Fruit fly (Drosophila melanogaster) whole organism, embryonic: Measurements from ENCODE around the gene CG15814.

ENCODE experiments used
- CG1024 ChIP-seq: fragments of 200-800 bp; sonication (Bioruptor generic); IDR thresholded peaks from 2 replicates; pipeline ENCODE4 v1.3.6; 2022; ENCODE audit warnings: missing biosample characterization, missing genetic modification characterization
- CG10366 ChIP-seq: fragments of 200-800 bp; sonication (Bioruptor generic); IDR thresholded peaks from 2 replicates; pipeline ENCODE4 v1.3.6; 2022; ENCODE audit warnings: missing biosample characterization, missing genetic modification characterization
- CG11398 ChIP-seq: fragments of 200-800 bp; sonication (Bioruptor generic); optimal IDR thresholded peaks from 2 replicates; lab custom pipeline; 2016; ENCODE audit warnings: missing biosample characterization, missing genetic modification characterization
- CG11723 ChIP-seq: fragments of 200-800 bp; sonication (Bioruptor generic); optimal IDR thresholded peaks from 2 replicates; lab custom pipeline; 2017; ENCODE audit warnings: missing biosample characterization, mild to moderate bottlenecking, missing genetic modification characterization
- CG13296 ChIP-seq: fragments of 200-800 bp; sonication (Bioruptor generic); optimal IDR thresholded peaks from 3 replicates; lab custom pipeline; 2018; ENCODE audit warnings: missing biosample characterization, mild to moderate bottlenecking, missing genetic modification characterization
- CG13775 ChIP-seq: fragments of 200-800 bp; sonication (Bioruptor generic); optimal IDR thresholded peaks from 3 replicates; lab custom pipeline; 2017; ENCODE audit warnings: missing biosample characterization, mild to moderate bottlenecking, missing genetic modification characterization
- CG15514 ChIP-seq: fragments of 200-800 bp; sonication (Bioruptor generic); optimal IDR thresholded peaks from 3 replicates; lab custom pipeline; 2017; ENCODE audit warnings: missing biosample characterization, missing genetic modification characterization, mild to moderate bottlenecking, moderate library complexity, missing genetic modification reagents
- CG1647 ChIP-seq: fragments of 200-800 bp; sonication (Bioruptor generic); optimal IDR thresholded peaks from 3 replicates; lab custom pipeline; 2016; ENCODE audit warnings: missing biosample characterization, missing genetic modification characterization
- CG16863 ChIP-seq: fragments of 200-800 bp; sonication (Bioruptor generic); optimal IDR thresholded peaks from 3 replicates; lab custom pipeline; 2016; ENCODE audit warnings: missing biosample characterization, missing genetic modification characterization
- CG17359 ChIP-seq: fragments of 200-800 bp; sonication (Bioruptor generic); optimal IDR thresholded peaks from 3 replicates; lab custom pipeline; 2018; ENCODE audit warnings: missing biosample characterization, mild to moderate bottlenecking, missing genetic modification characterization, moderate library complexity
- CG2889 ChIP-seq: fragments of 200-800 bp; sonication (Bioruptor generic); IDR thresholded peaks from 3 replicates; pipeline ENCODE4 v1.3.6; 2022; ENCODE audit warnings: missing biosample characterization, missing genetic modification characterization
- CG30020 ChIP-seq: fragments of 200-800 bp; optimal IDR thresholded peaks from 2 replicates; lab custom pipeline; 2019; ENCODE audit warnings: missing biosample characterization, mild to moderate bottlenecking, missing genetic modification characterization, moderate library complexity
- CG31365 ChIP-seq: fragments of 200-800 bp; sonication (Bioruptor generic); optimal IDR thresholded peaks from 2 replicates; lab custom pipeline; 2018; ENCODE audit warnings: missing biosample characterization, mild to moderate bottlenecking, missing genetic modification characterization
- CG3163 ChIP-seq: fragments of 200-800 bp; sonication (Bioruptor generic); optimal IDR thresholded peaks from 3 replicates; lab custom pipeline; 2016; ENCODE audit warnings: missing biosample characterization, missing genetic modification characterization
- CG4707 ChIP-seq: fragments of 200-800 bp; sonication (Bioruptor generic); optimal IDR thresholded peaks from 2 replicates; lab custom pipeline; 2018; ENCODE audit warnings: missing biosample characterization, mild to moderate bottlenecking, missing genetic modification characterization, moderate library complexity
- CG5953 ChIP-seq: fragments of 200-800 bp; sonication (Bioruptor generic); IDR thresholded peaks from 2 replicates; pipeline ENCODE4 v1.3.6; 2022; ENCODE audit warnings: missing biosample characterization, missing genetic modification characterization
- CkIIα-i1 ChIP-seq: fragments of 200-800 bp; sonication (Bioruptor generic); IDR thresholded peaks from 2 replicates; pipeline ENCODE4 v1.3.6; 2022; ENCODE audit warnings: missing biosample characterization, missing genetic modification characterization
- CoRest ChIP-seq: fragments of 200-800 bp; sonication (Bioruptor generic); optimal IDR thresholded peaks from 3 replicates; lab custom pipeline; 2018; ENCODE audit warnings: missing biosample characterization, mild to moderate bottlenecking, missing genetic modification characterization, moderate library complexity
- Dp ChIP-seq: fragments of 200-800 bp; sonication (Bioruptor generic); optimal IDR thresholded peaks from 2 replicates; lab custom pipeline; 2018; ENCODE audit warnings: missing biosample characterization, mild to moderate bottlenecking, missing genetic modification characterization, moderate library complexity
- Eip74EF ChIP-seq, 2 experiments: fragments of 200-800 bp in 1 of 2; fragments of >200 bp in 1 of 2; sonication (Bioruptor generic) in 1 of 2; optimal IDR thresholded peaks; 2 replicates each; lab custom pipeline; 2017 to 2019; ENCODE audit warnings: missing biosample characterization in 2 of 2, missing genetic modification characterization in 2 of 2, mild to moderate bottlenecking in 1 of 2, moderate library complexity in 1 of 2
- Ets97D ChIP-seq: fragments of 200-800 bp; sonication (Bioruptor generic); optimal IDR thresholded peaks from 3 replicates; lab custom pipeline; 2016; ENCODE audit warnings: missing biosample characterization, missing genetic modification characterization
- Fer3 ChIP-seq: fragments of 200-800 bp; sonication (Bioruptor generic); optimal IDR thresholded peaks from 2 replicates; lab custom pipeline; 2018; ENCODE audit warnings: missing biosample characterization, mild to moderate bottlenecking, missing genetic modification characterization, moderate library complexity
- Hey ChIP-seq: fragments of 200-800 bp; sonication (Bioruptor generic); optimal IDR thresholded peaks from 3 replicates; lab custom pipeline; 2018; ENCODE audit warnings: missing biosample characterization, mild to moderate bottlenecking, missing genetic modification characterization
- Hr3 ChIP-seq: fragments of 200-800 bp; sonication (Bioruptor generic); optimal IDR thresholded peaks from 3 replicates; lab custom pipeline; 2016; ENCODE audit warnings: missing biosample characterization, missing genetic modification characterization
- Jarid2 ChIP-seq: fragments of 200-800 bp; sonication (Bioruptor generic); optimal IDR thresholded peaks from 3 replicates; lab custom pipeline; 2017; ENCODE audit warnings: mild to moderate bottlenecking, missing biosample characterization, missing genetic modification reagents, missing genetic modification characterization
- Lpt ChIP-seq: fragments of >200 bp; optimal IDR thresholded peaks from 2 replicates; lab custom pipeline; 2018; ENCODE audit warnings: missing biosample characterization, missing genetic modification characterization
- MTF-1 ChIP-seq: fragments of 200-800 bp; sonication (Bioruptor generic); optimal IDR thresholded peaks from 2 replicates; lab custom pipeline; 2018; ENCODE audit warnings: missing biosample characterization, mild to moderate bottlenecking, missing genetic modification characterization, borderline replicate concordance
- NC2α ChIP-seq: fragments of 200-800 bp; sonication (Bioruptor generic); optimal IDR thresholded peaks from 2 replicates; lab custom pipeline; 2016; ENCODE audit warnings: missing biosample characterization, missing genetic modification characterization
- PHDP ChIP-seq: fragments of 200-800 bp; sonication (Bioruptor generic); optimal IDR thresholded peaks from 3 replicates; lab custom pipeline; 2018; ENCODE audit warnings: missing biosample characterization, mild to moderate bottlenecking, missing genetic modification characterization, moderate library complexity
- Rfx ChIP-seq: fragments of 200-800 bp; sonication (Bioruptor generic); IDR thresholded peaks from 2 replicates; pipeline ENCODE4 v1.3.6; 2022; ENCODE audit warnings: missing biosample characterization, missing genetic modification characterization
- Six4 ChIP-seq: fragments of 200-800 bp; sonication (Bioruptor generic); optimal IDR thresholded peaks from 2 replicates; lab custom pipeline; 2016; ENCODE audit warnings: missing biosample characterization, missing genetic modification characterization
- Trl ChIP-seq, 3 experiments: fragments of >200 bp in 2 of 3; fragments of 200-800 bp in 1 of 3; sonication (Bioruptor generic) in 1 of 3; optimal IDR thresholded peaks; 2 replicates in 1 of 3; 3 replicates in 2 of 3; lab custom pipeline; 2016 to 2017; ENCODE audit warnings: missing biosample characterization in 1 of 3, missing genetic modification characterization in 1 of 3
- ash1 ChIP-seq: fragments of 200-800 bp; sonication (Bioruptor generic); optimal IDR thresholded peaks from 2 replicates; lab custom pipeline; 2018; ENCODE audit warnings: missing biosample characterization, mild to moderate bottlenecking, missing genetic modification characterization
- chinmo ChIP-seq: fragments of 200-800 bp; sonication (Bioruptor generic); IDR thresholded peaks from 4 replicates; pipeline ENCODE4 v1.3.6; 2022; ENCODE audit warnings: missing biosample characterization, missing genetic modification characterization; ENCODE audit not compliant: partially characterized antibody
- cwo ChIP-seq: fragments of 200-800 bp; sonication (Bioruptor generic); optimal IDR thresholded peaks from 3 replicates; lab custom pipeline; 2017; ENCODE audit warnings: missing biosample characterization, missing genetic modification characterization, mild to moderate bottlenecking, moderate library complexity, missing genetic modification reagents
- gcm2 ChIP-seq: fragments of 200-800 bp; sonication (Bioruptor generic); optimal IDR thresholded peaks from 2 replicates; lab custom pipeline; 2016; ENCODE audit warnings: missing biosample characterization, missing genetic modification characterization
- h ChIP-seq: fragments of >200 bp; optimal IDR thresholded peaks from 2 replicates; lab custom pipeline; 2017
- hbn ChIP-seq: fragments of 200-800 bp; sonication (Bioruptor generic); IDR thresholded peaks from 2 replicates; pipeline ENCODE4 v1.3.6; 2022; ENCODE audit warnings: missing biosample characterization, missing genetic modification characterization; ENCODE audit not compliant: partially characterized antibody
- insv ChIP-seq, 2 experiments: fragments of 200-800 bp; sonication (Bioruptor generic); optimal IDR thresholded peaks; 3 replicates each; lab custom pipeline; 2016 to 2018; ENCODE audit warnings: missing biosample characterization in 2 of 2, missing genetic modification characterization in 2 of 2
- mam ChIP-seq: fragments of 200-800 bp; sonication (Bioruptor generic); optimal IDR thresholded peaks from 3 replicates; lab custom pipeline; 2016; ENCODE audit warnings: missing biosample characterization, missing genetic modification characterization
- pfk ChIP-seq: fragments of 200-800 bp; sonication (Bioruptor generic); optimal IDR thresholded peaks from 2 replicates; lab custom pipeline; 2018; ENCODE audit warnings: missing biosample characterization, mild to moderate bottlenecking, missing genetic modification characterization, moderate library complexity
- pita ChIP-seq: fragments of 200-800 bp; sonication (Bioruptor generic); optimal IDR thresholded peaks from 2 replicates; lab custom pipeline; 2017; ENCODE audit warnings: missing biosample characterization, mild to moderate bottlenecking, missing genetic modification characterization
- pzg ChIP-seq: fragments of 200-800 bp; sonication (Bioruptor generic); optimal IDR thresholded peaks from 3 replicates; lab custom pipeline; 2018; ENCODE audit warnings: missing biosample characterization, mild to moderate bottlenecking, missing genetic modification characterization, moderate library complexity
- sqz ChIP-seq: fragments of 200-800 bp; sonication (Bioruptor generic); optimal IDR thresholded peaks from 3 replicates; lab custom pipeline; 2018; ENCODE audit warnings: missing biosample characterization, mild to moderate bottlenecking, missing genetic modification characterization
- tx ChIP-seq: fragments of 200-800 bp; sonication (Bioruptor generic); optimal IDR thresholded peaks from 2 replicates; lab custom pipeline; 2016; ENCODE audit warnings: missing biosample characterization, missing genetic modification characterization
- vfl ChIP-seq: fragments of 200-800 bp; sonication (Bioruptor generic); optimal IDR thresholded peaks from 2 replicates; lab custom pipeline; 2016; ENCODE audit warnings: missing biosample characterization, missing genetic modification characterization
- zen ChIP-seq: fragments of 200-800 bp; sonication (Bioruptor generic); optimal IDR thresholded peaks from 3 replicates; lab custom pipeline; 2018; ENCODE audit warnings: missing biosample characterization, mild to moderate bottlenecking, missing genetic modification characterization, moderate library complexity
- zf30C ChIP-seq: fragments of 200-800 bp; sonication (Bioruptor generic); optimal IDR thresholded peaks from 3 replicates; lab custom pipeline; 2018; ENCODE audit warnings: missing biosample characterization, mild to moderate bottlenecking, missing genetic modification characterization
- zfh1 ChIP-seq: fragments of 200-800 bp; sonication (Bioruptor generic); IDR thresholded peaks from 3 replicates; pipeline ENCODE4 v1.3.6; 2022; ENCODE audit warnings: missing biosample characterization, missing genetic modification characterization

The CG15814 gene

DNA sequence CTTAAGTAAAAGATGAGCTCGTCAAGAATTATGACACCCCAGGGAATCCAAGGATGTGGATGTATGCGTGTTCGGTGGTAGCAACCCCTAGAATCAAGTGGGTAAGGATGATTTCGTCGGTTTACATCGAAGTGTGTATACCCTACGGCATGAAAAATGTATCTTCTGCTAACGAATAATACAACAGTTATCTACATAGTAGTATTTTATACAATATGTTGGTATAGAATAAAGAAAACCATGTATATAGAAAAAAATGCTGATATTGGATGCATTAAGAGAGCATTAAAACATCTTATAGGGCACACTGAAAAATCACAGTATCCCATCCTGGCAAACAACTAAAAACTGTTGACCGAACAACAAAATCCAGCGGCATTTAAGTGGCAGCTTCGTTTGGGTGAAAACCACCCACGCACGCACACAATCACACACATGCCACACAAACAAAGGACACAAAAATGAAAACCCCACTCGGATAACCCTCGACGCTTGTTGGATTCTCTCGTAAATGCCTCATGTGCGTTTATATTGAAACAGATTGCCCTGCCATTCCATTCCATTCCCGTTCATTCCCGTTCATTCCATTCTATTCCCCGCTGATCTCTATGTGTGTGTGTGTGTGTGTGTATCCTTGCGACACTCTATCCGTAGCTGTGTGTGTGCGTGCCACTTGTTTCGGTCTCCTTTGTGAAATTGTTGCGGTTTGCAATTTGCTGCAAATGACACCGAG, 50.9 kb downstream of the CG15814 start:
- TF ChIP-seq CG2889: no peak
- TF ChIP-seq insv (GFP tag; optimal IDR thresholded peaks at IDR 0.05; lab: Kevin White, UChicago): no peak
- TF ChIP-seq mam (GFP tag; lab: Kevin White, UChicago): no peak
- no peak for TF ChIP-seq chinmo (GFP tag; lab: Robert Waterston, UW)
- no peak for TF ChIP-seq CG13296
- TF ChIP-seq Hr3: peak; percentile 3
- no peak for TF ChIP-seq CG30020 (tag; lab: Kevin White, UChicago)
- no peak for TF ChIP-seq CG4707 (GFP tag; lab: Kevin White, UChicago)
- no peak for TF ChIP-seq cwo
- peak; percentile 21 for TF ChIP-seq Six4 (GFP tag; lab: Kevin White, UChicago)
- no peak for TF ChIP-seq Fer3
- no peak for TF ChIP-seq CG17359
- TF ChIP-seq vfl (GFP tag; lab: Kevin White, UChicago): no peak
- TF ChIP-seq ash1 (GFP tag; lab: Kevin White, UChicago): no peak
- TF ChIP-seq CkIIα-i1: no peak
- TF ChIP-seq hbn (GFP tag; lab: Robert Waterston, UW): no peak
- no peak for TF ChIP-seq zf30C (GFP tag; lab: Kevin White, UChicago)
- no peak for TF ChIP-seq tx (GFP tag; lab: Kevin White, UChicago)
- TF ChIP-seq Jarid2 (GFP tag; lab: Kevin White, UChicago): no peak
- no peak for TF ChIP-seq CG3163
- peak; percentile 91 for TF ChIP-seq pfk (GFP tag; lab: Kevin White, UChicago)
- TF ChIP-seq pzg (GFP tag; lab: Kevin White, UChicago): no peak
- TF ChIP-seq CG15514 (GFP tag; lab: Kevin White, UChicago): no peak
- TF ChIP-seq pita (GFP tag; lab: Kevin White, UChicago): no peak
- no peak for TF ChIP-seq Ets97D (GFP tag; lab: Kevin White, UChicago)
- no peak for TF ChIP-seq sqz (GFP tag; lab: Kevin White, UChicago)
- TF ChIP-seq CG5953 (GFP tag; lab: Robert Waterston, UW): no peak
- no peak for TF ChIP-seq MTF-1 (GFP tag; lab: Kevin White, UChicago)
- TF ChIP-seq CG16863 (GFP tag; lab: Kevin White, UChicago): no peak
- TF ChIP-seq PHDP (tag; lab: Kevin White, UChicago): peak; percentile 42
- TF ChIP-seq CG1024: no peak
- TF ChIP-seq Trl (optimal IDR thresholded peaks at IDR 0.05; lab: Kevin White, UChicago): no peak
- TF ChIP-seq Trl (GFP tag; optimal IDR thresholded peaks at IDR 0.05; lab: Kevin White, UChicago): no peak
- TF ChIP-seq CG11398: no peak
- no peak for TF ChIP-seq h (lab: Kevin White, UChicago)
- no peak for TF ChIP-seq gcm2
- no peak for TF ChIP-seq CG13775 (GFP tag; lab: Kevin White, UChicago)
- no peak for TF ChIP-seq CG11723 (GFP tag; lab: Kevin White, UChicago)
- no peak for TF ChIP-seq zen
- TF ChIP-seq Lpt (GFP tag; lab: Kevin White, UChicago): no peak
- 0 out of 3 replicates have a peak, but pooled peaks have one; percentile 7 for TF ChIP-seq zfh1 (GFP tag; lab: Robert Waterston, UW)
- 0 out of 2 replicates have a peak, but pooled peaks have one; percentile 10 for TF ChIP-seq CG10366
- TF ChIP-seq CG1647 (GFP tag; lab: Kevin White, UChicago): no peak
- TF ChIP-seq Dp: no peak
- no peak for TF ChIP-seq CG31365 (tag; lab: Kevin White, UChicago)
- peak; percentile 49 for TF ChIP-seq CoRest (tag; lab: Kevin White, UChicago)
- TF ChIP-seq Rfx (GFP tag; lab: Robert Waterston, UW): no peak
- TF ChIP-seq Hey (tag; lab: Kevin White, UChicago): no peak
- no peak for TF ChIP-seq Eip74EF (GFP tag; optimal IDR thresholded peaks at IDR 0.05; lab: Kevin White, UChicago)
- no peak for TF ChIP-seq NC2α (GFP tag; lab: Kevin White, UChicago)
